Fruit fly (Drosophila melanogaster): ENCODE data around the gene CG7465.

DNA sequence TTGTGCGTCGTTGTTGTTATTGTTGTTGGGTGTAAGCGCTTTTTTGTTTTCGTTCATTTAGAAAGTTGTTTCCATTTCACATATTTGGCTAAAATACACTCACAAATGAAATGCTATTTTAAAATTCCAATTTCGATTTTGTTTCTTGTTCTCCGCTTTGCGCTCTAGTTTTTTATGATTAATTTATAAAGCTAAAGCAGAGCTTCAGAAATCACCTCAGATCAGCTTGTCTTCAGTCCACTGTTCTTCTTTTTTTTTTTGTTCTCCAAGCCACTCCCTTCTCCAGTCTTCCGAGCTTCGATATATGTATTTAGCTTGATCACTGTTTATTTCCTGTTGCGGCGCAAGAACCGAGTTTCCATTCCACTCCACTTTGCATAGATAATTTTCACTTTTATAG, 27.8 kb downstream of the CG7465 start:
- TF ChIP-seq Ets96B (tag; optimal IDR thresholded peaks at IDR 0.05), result no peak
- no peak for TF ChIP-seq CG3919 (GFP tag; optimal IDR thresholded peaks at IDR 0.05)
- no peak for TF ChIP-seq Lpt (GFP tag; optimal IDR thresholded peaks at IDR 0.05)
- TF ChIP-seq net (GFP tag; optimal IDR thresholded peaks at IDR 0.05), result no peak
- TF ChIP-seq CG31627 (GFP tag; optimal IDR thresholded peaks at IDR 0.05), result no peak
- no peak for TF ChIP-seq lz (GFP tag; optimal IDR thresholded peaks at IDR 0.05)
- no peak for TF ChIP-seq CG6276 (GFP tag; optimal IDR thresholded peaks at IDR 0.05)
- TF ChIP-seq CG3032 (tag; optimal IDR thresholded peaks at IDR 0.05), result no peak
- no peak for TF ChIP-seq CG34406 (GFP tag; optimal IDR thresholded peaks at IDR 0.05)
- no peak for TF ChIP-seq ss (GFP tag; optimal IDR thresholded peaks at IDR 0.05)
